Worm (Caenorhabditis elegans) whole organism, midembryonic: ENCODE data around the gene egl-13.

Experiments used
- cog-1 ChIP-seq: sonication (generic microtip); optimal IDR thresholded peaks from 2 replicates; lab custom pipeline; 2016; ENCODE audit warnings: missing genetic modification characterization, missing compliant biosample characterization
- flt-1 ChIP-seq: fragments of 200-800 bp; sonication (Bioruptor generic); IDR thresholded peaks from 2 replicates; pipeline ENCODE4 v1.3.6; 2022; ENCODE audit warnings: missing genetic modification characterization, missing compliant biosample characterization
- klf-2 ChIP-seq: fragments of 200-800 bp; sonication (Bioruptor generic); conservative IDR thresholded peaks from 2 replicates; pipeline ENCODE4 v1.3.6; 2022; ENCODE audit warnings: missing genetic modification reagents, missing genetic modification characterization, missing compliant biosample characterization
- med-1 ChIP-seq: sonication (generic microtip); optimal IDR thresholded peaks from 2 replicates; lab custom pipeline; 2017; ENCODE audit warnings: missing genetic modification characterization, mild to moderate bottlenecking, missing compliant biosample characterization, antibody characterized with exemption, missing genetic modification reagents; ENCODE audit not compliant: insufficient read depth
- ref-1 ChIP-seq: fragments of 200-800 bp; sonication (Bioruptor generic); conservative IDR thresholded peaks from 2 replicates; pipeline ENCODE4 v1.3.6; 2022; ENCODE audit warnings: missing genetic modification reagents, missing genetic modification characterization, missing compliant biosample characterization
- tab-1 ChIP-seq: fragments of 200-800 bp; sonication (Bioruptor generic); IDR thresholded peaks from 2 replicates; pipeline ENCODE4 v1.3.6; 2022; ENCODE audit warnings: missing genetic modification characterization, missing compliant biosample characterization

ce11 chrX:5692099-5692498, 28.5 kb downstream of the egl-13 start, which contains the start of gene W01C8.1:
- TF ChIP-seq flt-1 (GFP tag; lab: Robert Waterston, UW): no peak
- TF ChIP-seq klf-2 (GFP tag; lab: Robert Waterston, UW): no peak
- TF ChIP-seq ref-1 (GFP tag; lab: Robert Waterston, UW): no peak
- no peak for TF ChIP-seq med-1 (GFP tag; lab: Kevin White, UChicago)
- TF ChIP-seq cog-1 (tag; lab: Kevin White, UChicago): no peak
- no peak for TF ChIP-seq tab-1 (GFP tag; lab: Robert Waterston, UW)
